Fruit fly (Drosophila melanogaster) whole organism, adult: Measurements from ENCODE around the gene CG10948.

ENCODE experiments used
- CG12768 ChIP-seq: fragments of 200-800 bp; sonication (Bioruptor generic); optimal IDR thresholded peaks from 2 replicates; lab custom pipeline; 2017; ENCODE audit warnings: missing biosample characterization, missing genetic modification characterization, mild to moderate bottlenecking, moderate library complexity, missing genetic modification reagents
- CG1620 ChIP-seq: fragments of 200-800 bp; sonication (Bioruptor generic); optimal IDR thresholded peaks from 2 replicates; lab custom pipeline; 2016; ENCODE audit warnings: missing biosample characterization, missing genetic modification characterization
- Crg-1 ChIP-seq: fragments of 200-800 bp; sonication (Bioruptor generic); optimal IDR thresholded peaks from 2 replicates; lab custom pipeline; 2016; ENCODE audit warnings: missing biosample characterization, missing genetic modification characterization
- ovo ChIP-seq: fragments of 200-800 bp; sonication (Bioruptor generic); optimal IDR thresholded peaks from 2 replicates; lab custom pipeline; 2016; ENCODE audit warnings: missing biosample characterization, missing genetic modification characterization
- pad ChIP-seq: fragments of 200-800 bp; sonication (Bioruptor generic); optimal IDR thresholded peaks from 3 replicates; lab custom pipeline; 2017; ENCODE audit warnings: missing biosample characterization, missing genetic modification characterization, mild to moderate bottlenecking, moderate library complexity, missing genetic modification reagents

DNA sequence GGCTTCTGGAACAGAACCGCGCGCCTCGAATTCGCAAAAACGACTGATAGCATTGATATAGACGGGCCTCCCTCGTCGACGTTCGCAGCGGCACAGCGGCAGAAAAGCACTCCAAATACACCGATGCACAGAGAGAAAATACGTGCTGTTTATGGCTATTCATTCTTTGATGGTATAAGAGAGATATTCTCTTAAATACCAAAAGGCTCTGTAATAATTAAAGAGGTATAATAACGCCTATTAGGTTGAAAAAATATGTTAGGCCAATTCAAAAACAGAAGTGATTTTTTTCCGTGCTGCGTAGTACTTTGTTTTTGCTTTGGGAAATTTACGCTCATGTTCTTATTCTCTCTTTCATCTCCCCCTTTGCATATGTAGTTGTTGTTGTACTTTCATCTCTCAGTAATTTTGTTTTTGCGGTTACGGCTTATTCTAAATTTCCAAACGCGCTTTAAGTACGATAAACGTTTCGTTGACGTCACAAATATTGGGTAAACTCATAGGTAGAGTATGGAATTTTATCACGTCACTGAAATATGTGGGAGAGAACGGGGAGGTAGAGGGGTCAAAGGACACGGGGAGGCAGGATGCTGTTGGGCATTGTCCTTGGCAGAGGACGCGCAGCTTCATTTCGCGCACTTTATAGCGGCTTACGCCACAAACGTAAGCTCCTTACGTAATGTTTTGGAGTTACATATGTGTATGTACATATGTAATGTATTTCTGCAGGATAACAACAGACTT, 6.7 kb downstream of the CG10948 start, which contains the start of gene nebu:
- TF ChIP-seq ovo (GFP tag; lab: Kevin White, UChicago) (peak; percentile 88), pad (GFP tag; lab: Kevin White, UChicago) (peak; percentile 87), Crg-1 (peak; percentile 95), CG12768 (GFP tag; lab: Kevin White, UChicago) (peak; percentile 98), CG1620 (peak; percentile 97)
